Worm (Caenorhabditis elegans) whole organism, L4 larva: Measurements from ENCODE around the gene nspc-4.

Experiments
- F37D6.2 ChIP-seq: sonication (generic microtip); optimal IDR thresholded peaks from 2 replicates; lab custom pipeline; 2016; ENCODE audit warnings: mild to moderate bottlenecking, missing genetic modification characterization, missing compliant biosample characterization
- F44E2.7 ChIP-seq: fragments of 200-800 bp; sonication (Bioruptor generic); IDR thresholded peaks from 2 replicates; pipeline ENCODE4 v2.1.2; 2022; ENCODE audit warnings: missing genetic modification characterization, missing compliant biosample characterization
- T20F7.1 ChIP-seq: fragments of 200-800 bp; sonication (Bioruptor generic); optimal IDR thresholded peaks from 2 replicates; lab custom pipeline; 2018; ENCODE audit warnings: mild to moderate bottlenecking, missing genetic modification characterization, missing compliant biosample characterization
- Y48G9A.11 ChIP-seq: fragments of 200-800 bp; sonication (Bioruptor generic); IDR thresholded peaks from 2 replicates; pipeline ENCODE4 v1.3.6; 2022; ENCODE audit warnings: missing genetic modification reagents, missing genetic modification characterization, missing compliant biosample characterization
- ZK546.5 ChIP-seq, 2 experiments: sonication (generic microtip); optimal IDR thresholded peaks; 2 replicates each; lab custom pipeline; 2017; ENCODE audit warnings: missing biosample characterization in 2 of 2, missing genetic modification characterization in 2 of 2
- aha-1 ChIP-seq: fragments of 150-350 bp; peaks from one replicate; lab custom pipeline; 2014; ENCODE audit warnings: missing biosample characterization, missing genetic modification characterization
- aly-2 ChIP-seq: sonication (generic microtip); optimal IDR thresholded peaks from 2 replicates; lab custom pipeline; 2018; ENCODE audit warnings: missing biosample characterization, missing genetic modification characterization
- ama-1 ChIP-seq: fragments of 150-350 bp; optimal IDR thresholded peaks from 2 replicates; lab custom pipeline; 2014; ENCODE audit warnings: inconsistent platforms, mixed read lengths
- ceh-20 ChIP-seq: fragments of 200-800 bp; sonication (Bioruptor generic); IDR thresholded peaks from 2 replicates; pipeline ENCODE4 v1.3.6; 2022; ENCODE audit warnings: missing genetic modification reagents, missing genetic modification characterization, missing compliant biosample characterization
- ceh-28 ChIP-seq: fragments of 150-350 bp; optimal IDR thresholded peaks from 2 replicates; lab custom pipeline; 2014; ENCODE audit warnings: missing biosample characterization, missing genetic modification reagents, missing genetic modification characterization
- daf-16 ChIP-seq, 3 experiments: sonication (generic microtip); optimal IDR thresholded peaks; 2 replicates each; lab custom pipeline; 2016 to 2017; ENCODE audit warnings: missing genetic modification characterization in 3 of 3, missing genetic modification reagents in 3 of 3, mild to moderate bottlenecking in 2 of 3, missing compliant biosample characterization in 2 of 3, missing biosample characterization in 1 of 3, moderate library complexity in 1 of 3
- dmd-6 ChIP-seq: fragments of 200-800 bp; sonication (Bioruptor generic); IDR thresholded peaks from 2 replicates; pipeline ENCODE4 v1.3.6; 2022; ENCODE audit warnings: missing genetic modification reagents, missing genetic modification characterization, missing compliant biosample characterization
- dve-1 ChIP-seq: sonication (generic microtip); optimal IDR thresholded peaks from 2 replicates; lab custom pipeline; 2017; ENCODE audit warnings: antibody characterized with exemption, mild to moderate bottlenecking, missing genetic modification characterization, missing compliant biosample characterization; ENCODE audit not compliant: insufficient read depth
- egl-43 ChIP-seq: fragments of 200-800 bp; sonication (Bioruptor generic); IDR thresholded peaks from 2 replicates; pipeline ENCODE4 v1.3.6; 2022; ENCODE audit warnings: missing genetic modification reagents, missing genetic modification characterization, missing compliant biosample characterization
- fos-1 ChIP-seq: fragments of 150-350 bp; optimal IDR thresholded peaks from 2 replicates; lab custom pipeline; 2014; ENCODE audit warnings: missing biosample characterization, missing genetic modification characterization
- hif-1 ChIP-seq, 2 experiments: sonication (generic microtip); optimal IDR thresholded peaks; 2 replicates each; lab custom pipeline; 2016 to 2017; ENCODE audit warnings: missing compliant biosample characterization in 2 of 2, missing genetic modification characterization in 2 of 2, missing genetic modification reagents in 2 of 2, missing genotype in 2 of 2, mild to moderate bottlenecking in 1 of 2
- hlh-11 ChIP-seq: fragments of 200-800 bp; sonication (Bioruptor generic); optimal IDR thresholded peaks from 2 replicates; lab custom pipeline; 2018; ENCODE audit warnings: mild to moderate bottlenecking, missing genetic modification characterization, missing compliant biosample characterization
- hlh-30 ChIP-seq: sonication (generic microtip); optimal IDR thresholded peaks from 2 replicates; lab custom pipeline; 2017; ENCODE audit warnings: antibody characterized with exemption, mild to moderate bottlenecking, missing genetic modification characterization, missing compliant biosample characterization; ENCODE audit not compliant: insufficient read depth
- hmg-1.1 ChIP-seq: fragments of 200-800 bp; sonication (Bioruptor generic); IDR thresholded peaks from 2 replicates; pipeline ENCODE4 v1.3.6; 2022; ENCODE audit warnings: missing genetic modification reagents, missing genetic modification characterization, missing compliant biosample characterization
- lin-13 ChIP-seq: fragments of 150-350 bp; optimal IDR thresholded peaks from 2 replicates; lab custom pipeline; 2014; ENCODE audit warnings: missing biosample characterization, missing genetic modification reagents, missing genetic modification characterization
- lin-15B ChIP-seq: fragments of 150-350 bp; sonication (generic microtip); optimal IDR thresholded peaks from 3 replicates; lab custom pipeline; 2014; ENCODE audit warnings: missing biosample characterization, missing genetic modification characterization
- lin-29 ChIP-seq: fragments of 200-800 bp; sonication (Bioruptor generic); IDR thresholded peaks from 2 replicates; pipeline ENCODE4 v1.3.6; 2022; ENCODE audit warnings: missing genetic modification reagents, missing genetic modification characterization, missing compliant biosample characterization
- lir-3 ChIP-seq: sonication (generic microtip); optimal IDR thresholded peaks from 2 replicates; lab custom pipeline; 2016; ENCODE audit warnings: mild to moderate bottlenecking, missing genetic modification characterization, missing compliant biosample characterization
- lsy-2 ChIP-seq, 2 experiments: fragments of 150-350 bp in 1 of 2; sonication (generic microtip) in 1 of 2; optimal IDR thresholded peaks; 2 replicates each; lab custom pipeline; 2014 to 2017; ENCODE audit warnings: missing biosample characterization in 2 of 2, missing genetic modification characterization in 2 of 2
- mdl-1 ChIP-seq, 2 experiments: fragments of 150-350 bp in 1 of 2; sonication (generic microtip) in 1 of 2; optimal IDR thresholded peaks; 2 replicates each; lab custom pipeline; 2014 to 2017; ENCODE audit warnings: missing biosample characterization in 2 of 2, missing genetic modification characterization in 2 of 2
- mep-1 ChIP-seq: fragments of 150-350 bp; sonication (generic microtip); optimal IDR thresholded peaks from 3 replicates; lab custom pipeline; 2014; ENCODE audit warnings: missing biosample characterization, missing genetic modification characterization
- mes-2 ChIP-seq: sonication (generic microtip); optimal IDR thresholded peaks from 2 replicates; lab custom pipeline; 2016; ENCODE audit warnings: missing genotype, mild to moderate bottlenecking, missing genetic modification characterization, missing compliant biosample characterization; ENCODE audit not compliant: poor library complexity, severe bottlenecking
- mxl-3 ChIP-seq: fragments of 200-800 bp; sonication (Bioruptor generic); optimal IDR thresholded peaks from 2 replicates; lab custom pipeline; 2018; ENCODE audit warnings: mild to moderate bottlenecking, missing genetic modification characterization, missing compliant biosample characterization
- nhr-102 ChIP-seq: sonication (generic microtip); optimal IDR thresholded peaks from 2 replicates; lab custom pipeline; 2016; ENCODE audit warnings: mild to moderate bottlenecking, missing genetic modification characterization, moderate library complexity, missing compliant biosample characterization
- nhr-11 ChIP-seq: fragments of 150-350 bp; optimal IDR thresholded peaks from 2 replicates; lab custom pipeline; 2014; ENCODE audit warnings: missing biosample characterization, missing genetic modification characterization
- nhr-25 ChIP-seq: sonication (generic microtip); optimal IDR thresholded peaks from 2 replicates; lab custom pipeline; 2017; ENCODE audit warnings: missing genetic modification characterization, mild to moderate bottlenecking, missing compliant biosample characterization, antibody characterized with exemption, moderate library complexity, borderline replicate concordance; ENCODE audit not compliant: insufficient read depth
- nhr-28 ChIP-seq: fragments of 150-350 bp; optimal IDR thresholded peaks from 2 replicates; lab custom pipeline; 2014; ENCODE audit warnings: missing biosample characterization, missing genetic modification characterization
- nhr-48 ChIP-seq: sonication (generic microtip); optimal IDR thresholded peaks from 2 replicates; lab custom pipeline; 2016; ENCODE audit warnings: mild to moderate bottlenecking, missing genetic modification characterization, missing compliant biosample characterization
- nhr-6 ChIP-seq: fragments of 150-350 bp; optimal IDR thresholded peaks from 2 replicates; lab custom pipeline; 2014; ENCODE audit warnings: missing biosample characterization, missing genetic modification characterization
- pqm-1 ChIP-seq: sonication (generic microtip); optimal IDR thresholded peaks from 2 replicates; lab custom pipeline; 2017; ENCODE audit warnings: missing biosample characterization, missing genetic modification characterization
- rbr-2 ChIP-seq: sonication (generic microtip); optimal IDR thresholded peaks from 2 replicates; lab custom pipeline; 2016; ENCODE audit warnings: missing genotype, missing genetic modification characterization, missing compliant biosample characterization
- unc-62 ChIP-seq, 3 experiments: fragments of 150-350 bp in 1 of 3; sonication (generic microtip); optimal IDR thresholded peaks in 2 of 3; peaks in 1 of 3; 1 replicate in 1 of 3; 2 replicates in 2 of 3; lab custom pipeline; 2014 to 2017; ENCODE audit warnings: missing biosample characterization in 3 of 3, missing genetic modification characterization in 3 of 3, missing genetic modification reagents in 3 of 3, missing genotype in 1 of 3

The nspc-4 gene

ce11 chrX:8563663-8564450 lies 25.7 kb upstream of the nspc-4 start:
- TF ChIP-seq nhr-48 (tag; lab: Kevin White, UChicago) (peak; percentile 11), lir-3 (tag; lab: Kevin White, UChicago) (no peak), dmd-6 (GFP tag; lab: Robert Waterston, UW) (peak; percentile 49), unc-62 (GFP tag; optimal IDR thresholded peaks at IDR 0.05 in 1 of 2; lab: Kevin White, UChicago) (peak in 1 of 2 experiments; percentile 94), unc-62 (tag; optimal IDR thresholded peaks at IDR 0.05; lab: Kevin White, UChicago) (no peak), nhr-28 (tag; lab: Kevin White, UChicago) (peak; percentile 44), mes-2 (tag; lab: Kevin White, UChicago) (no peak), hlh-30 (tag; lab: Kevin White, UChicago) (peak; percentile 30), daf-16 (GFP tag; optimal IDR thresholded peaks at IDR 0.05; lab: Kevin White, UChicago) (no peak), daf-16 (tag; optimal IDR thresholded peaks at IDR 0.05; lab: Kevin White, UChicago) (peak; percentile 38), pqm-1 (tag; lab: Kevin White, UChicago) (peak; percentile 87), ama-1 (lab: Kevin White, UChicago) (no peak), aha-1 (peak; percentile 38), hlh-11 (tag; lab: Kevin White, UChicago) (peak; percentile 33)

DNA sequence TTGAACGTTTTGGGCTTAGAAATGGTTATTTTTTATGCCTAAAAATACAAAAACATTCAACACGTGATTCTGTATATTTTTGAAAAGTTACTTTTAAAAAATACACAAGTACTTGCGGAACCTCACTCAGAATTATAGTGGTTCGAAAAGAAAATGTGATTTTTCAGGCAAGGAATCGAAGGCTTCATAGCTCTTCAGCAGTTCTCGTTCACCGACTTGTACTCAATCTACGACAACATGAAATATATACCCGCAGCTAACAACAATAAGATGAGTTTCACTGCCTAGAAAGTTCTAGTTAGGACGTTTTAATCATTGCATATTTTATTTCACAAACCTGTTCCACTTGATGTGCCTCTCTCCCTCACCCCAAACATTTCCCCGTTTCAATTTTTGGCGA lies 24.4 kb upstream of the nspc-4 start:
- TF ChIP-seq ceh-20 (GFP tag; lab: Robert Waterston, UW) (no peak), unc-62 (GFP tag; optimal IDR thresholded peaks at IDR 0.05 in 1 of 2; lab: Kevin White, UChicago) (peak in 1 of 2 experiments; percentile 90), unc-62 (tag; optimal IDR thresholded peaks at IDR 0.05; lab: Kevin White, UChicago) (no peak)

DNA sequence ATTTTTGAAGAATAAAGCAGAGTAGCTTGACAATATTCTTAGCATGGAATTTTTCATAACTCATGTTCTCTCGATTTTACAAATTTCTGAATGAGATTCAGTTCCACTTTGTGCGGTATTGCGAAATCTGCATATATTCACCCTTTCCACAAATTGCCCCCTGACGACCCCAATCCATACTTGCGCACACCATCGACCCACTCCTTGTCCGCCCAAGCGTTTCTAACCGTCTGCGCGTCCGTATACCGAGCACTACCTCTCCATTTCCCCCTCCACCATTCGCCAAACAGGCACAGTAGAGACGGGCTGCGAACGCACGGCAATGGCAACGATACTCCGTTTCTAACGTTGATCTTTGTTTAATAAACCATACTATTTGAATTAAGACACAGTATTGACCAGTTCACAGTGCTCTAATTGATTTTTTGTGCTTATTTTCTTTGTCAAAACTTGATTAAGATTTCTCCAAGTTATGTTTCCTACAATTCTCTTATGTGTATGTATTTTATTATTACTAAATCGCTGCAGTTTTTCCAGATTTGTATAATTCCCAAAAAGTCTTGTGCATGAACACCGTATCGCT lies 18.5 kb upstream of the nspc-4 start, which contains the start of gene utx-1:
TSS of gene utx-1 (plus strand) at position 533 of the 583 bp plus-strand sequence.
- TF ChIP-seq egl-43 (GFP tag; lab: Robert Waterston, UW) (0 out of 2 replicates have a peak, but pooled peaks have one; percentile 8), F44E2.7 (GFP tag; lab: Robert Waterston, UW) (no peak), lin-13 (GFP tag; lab: Kevin White, UChicago) (no peak), ceh-28 (tag; lab: Kevin White, UChicago) (no peak), lin-29 (GFP tag; lab: Robert Waterston, UW) (peak; percentile 17; the same call in 1 of the 2 replicates), daf-16 (GFP tag; optimal IDR thresholded peaks at IDR 0.05; lab: Kevin White, UChicago) (no peak), daf-16 (tag; optimal IDR thresholded peaks at IDR 0.05; lab: Kevin White, UChicago) (peak; percentile 18), fos-1 (tag; lab: Kevin White, UChicago) (no peak), ZK546.5 (tag; optimal IDR thresholded peaks at IDR 0.05; lab: Kevin White, UChicago) (no peak), F37D6.2 (tag; lab: Kevin White, UChicago) (peak; percentile 27), nhr-102 (tag; lab: Kevin White, UChicago) (peak; percentile 31), nhr-25 (tag; lab: Kevin White, UChicago) (no peak), nhr-11 (tag; lab: Kevin White, UChicago) (no peak), mep-1 (tag; lab: Kevin White, UChicago) (peak; percentile 31), Y48G9A.11 (GFP tag; lab: Robert Waterston, UW) (no peak), hmg-1.1 (GFP tag; lab: Robert Waterston, UW) (0 out of 2 replicates have a peak, but pooled peaks have one; percentile 42), mdl-1 (tag; optimal IDR thresholded peaks at IDR 0.05; lab: Kevin White, UChicago) (peak in 1 of 2 experiments; percentile 31), T20F7.1 (peak; percentile 72), pqm-1 (tag; lab: Kevin White, UChicago) (no peak), aly-2 (tag; lab: Kevin White, UChicago) (no peak), hlh-30 (tag; lab: Kevin White, UChicago) (peak; percentile 30), lin-15B (tag; lab: Kevin White, UChicago) (no peak), rbr-2 (tag; lab: Kevin White, UChicago) (peak; percentile 55), lir-3 (tag; lab: Kevin White, UChicago) (no peak), mes-2 (tag; lab: Kevin White, UChicago) (peak; percentile 69), aha-1 (peak; percentile 77), lsy-2 (tag; optimal IDR thresholded peaks at IDR 0.05; lab: Kevin White, UChicago) (peak in 1 of 2 experiments; percentile 10), hif-1 (tag; optimal IDR thresholded peaks at IDR 0.05; lab: Kevin White, UChicago) (peak in 1 of 2 experiments; percentile 21), hlh-11 (tag; lab: Kevin White, UChicago) (peak; percentile 7), mxl-3 (GFP tag; lab: Kevin White, UChicago) (peak; percentile 2), dve-1 (peak; percentile 10), nhr-6 (tag; lab: Kevin White, UChicago) (peak; percentile 18)
